Fruit fly (Drosophila melanogaster) whole organism, embryonic: ENCODE measurements around the gene TMEM216.

Experiments used
- Abd-B ChIP-seq: fragments of 200-800 bp; sonication (Bioruptor generic); optimal IDR thresholded peaks from 2 replicates; lab custom pipeline; 2018; ENCODE audit warnings: missing biosample characterization, mild to moderate bottlenecking, missing genetic modification characterization, moderate library complexity
- Bgb ChIP-seq: fragments of 200-800 bp; sonication (Bioruptor generic); IDR thresholded peaks from 2 replicates; pipeline ENCODE4 v1.3.6; 2022; ENCODE audit warnings: missing biosample characterization, missing genetic modification characterization; ENCODE audit not compliant: partially characterized antibody
- CG1024 ChIP-seq: fragments of 200-800 bp; sonication (Bioruptor generic); IDR thresholded peaks from 2 replicates; pipeline ENCODE4 v1.3.6; 2022; ENCODE audit warnings: missing biosample characterization, missing genetic modification characterization
- CG10321 ChIP-seq: fragments of 200-800 bp; sonication (Bioruptor generic); IDR thresholded peaks from 2 replicates; pipeline ENCODE4 v1.3.6; 2022; ENCODE audit warnings: missing biosample characterization, missing genetic modification characterization
- CG10366 ChIP-seq: fragments of 200-800 bp; sonication (Bioruptor generic); IDR thresholded peaks from 2 replicates; pipeline ENCODE4 v1.3.6; 2022; ENCODE audit warnings: missing biosample characterization, missing genetic modification characterization
- CG11247 ChIP-seq: fragments of 200-800 bp; sonication (Bioruptor generic); IDR thresholded peaks from 2 replicates; pipeline ENCODE4 v1.3.6; 2022; ENCODE audit warnings: missing biosample characterization, missing genetic modification characterization
- CG11695 ChIP-seq: fragments of 200-800 bp; sonication (Bioruptor generic); IDR thresholded peaks from 3 replicates; pipeline ENCODE4 v1.3.6; 2022; ENCODE audit warnings: missing biosample characterization, missing genetic modification characterization
- CG11696 ChIP-seq: fragments of 200-800 bp; sonication (Bioruptor generic); IDR thresholded peaks from 2 replicates; pipeline ENCODE4 v1.3.6; 2022; ENCODE audit warnings: missing biosample characterization, missing genetic modification characterization
- CG13123 ChIP-seq: fragments of 200-800 bp; sonication (Bioruptor generic); optimal IDR thresholded peaks from 2 replicates; lab custom pipeline; 2016; ENCODE audit warnings: missing biosample characterization, missing genetic modification characterization
- CG15073 ChIP-seq: fragments of 200-800 bp; sonication (Bioruptor generic); optimal IDR thresholded peaks from 2 replicates; lab custom pipeline; 2016; ENCODE audit warnings: missing biosample characterization, missing genetic modification characterization
- CG1647 ChIP-seq: fragments of 200-800 bp; sonication (Bioruptor generic); optimal IDR thresholded peaks from 3 replicates; lab custom pipeline; 2016; ENCODE audit warnings: missing biosample characterization, missing genetic modification characterization
- CG1832 ChIP-seq: fragments of 200-800 bp; sonication (Bioruptor generic); optimal IDR thresholded peaks from 2 replicates; lab custom pipeline; 2017; ENCODE audit warnings: missing biosample characterization, mild to moderate bottlenecking, missing genetic modification characterization, inconsistent platforms
- CG18599 ChIP-seq: fragments of 200-800 bp; sonication (Bioruptor generic); optimal IDR thresholded peaks from 3 replicates; lab custom pipeline; 2017; ENCODE audit warnings: missing biosample characterization, missing genetic modification characterization, mild to moderate bottlenecking, moderate library complexity, missing genetic modification reagents
- CG2116 ChIP-seq: fragments of 200-800 bp; sonication (Bioruptor generic); optimal IDR thresholded peaks from 3 replicates; lab custom pipeline; 2018; ENCODE audit warnings: missing biosample characterization, mild to moderate bottlenecking, missing genetic modification characterization
- CG31388 ChIP-seq: fragments of 200-800 bp; sonication (Bioruptor generic); optimal IDR thresholded peaks from 2 replicates; lab custom pipeline; 2016; ENCODE audit warnings: missing biosample characterization, missing genetic modification characterization
- CG34224 ChIP-seq: fragments of 200-800 bp; sonication (Bioruptor generic); IDR thresholded peaks from 3 replicates; pipeline ENCODE4 v1.3.6; 2022; ENCODE audit warnings: missing biosample characterization, missing genetic modification characterization; ENCODE audit not compliant: partially characterized antibody
- CG34376 ChIP-seq: fragments of 200-800 bp; sonication (Bioruptor generic); optimal IDR thresholded peaks from 2 replicates; lab custom pipeline; 2018; ENCODE audit warnings: missing biosample characterization, mild to moderate bottlenecking, missing genetic modification characterization
- CG3995 ChIP-seq: fragments of 200-800 bp; sonication (Bioruptor generic); optimal IDR thresholded peaks from 3 replicates; lab custom pipeline; 2016; ENCODE audit warnings: missing biosample characterization, missing genetic modification characterization
- CG4360 ChIP-seq: fragments of 200-800 bp; sonication (Bioruptor generic); IDR thresholded peaks from 2 replicates; pipeline ENCODE4 v1.3.6; 2022; ENCODE audit warnings: missing biosample characterization, missing genetic modification characterization
- CG6175 ChIP-seq: fragments of 200-800 bp; sonication (Bioruptor generic); IDR thresholded peaks from 3 replicates; pipeline ENCODE4 v1.3.6; 2022; ENCODE audit warnings: missing biosample characterization, missing genetic modification characterization
- CG7556 ChIP-seq: fragments of 200-800 bp; sonication (Bioruptor generic); optimal IDR thresholded peaks from 2 replicates; lab custom pipeline; 2017; ENCODE audit warnings: missing biosample characterization, mild to moderate bottlenecking, missing genetic modification characterization
- CG7987 ChIP-seq: fragments of 200-800 bp; sonication (Bioruptor generic); optimal IDR thresholded peaks from 2 replicates; lab custom pipeline; 2018; ENCODE audit warnings: missing biosample characterization, mild to moderate bottlenecking, missing genetic modification characterization, moderate library complexity
- CG8281 ChIP-seq: fragments of 200-800 bp; sonication (Bioruptor generic); optimal IDR thresholded peaks from 2 replicates; lab custom pipeline; 2018; ENCODE audit warnings: missing biosample characterization, mild to moderate bottlenecking, missing genetic modification characterization, moderate library complexity
- CG8388 ChIP-seq: fragments of 200-800 bp; sonication (Bioruptor generic); optimal IDR thresholded peaks from 2 replicates; lab custom pipeline; 2019; ENCODE audit warnings: missing biosample characterization, mild to moderate bottlenecking, missing genetic modification characterization, moderate library complexity
- CG9215 ChIP-seq: fragments of 200-800 bp; sonication (Bioruptor generic); IDR thresholded peaks from 2 replicates; pipeline ENCODE4 v1.3.6; 2022; ENCODE audit warnings: missing biosample characterization, missing genetic modification characterization
- Deaf1 ChIP-seq: fragments of 200-800 bp; optimal IDR thresholded peaks from 3 replicates; lab custom pipeline; 2019; ENCODE audit warnings: missing biosample characterization, mild to moderate bottlenecking, missing genetic modification characterization, moderate library complexity
- Dek ChIP-seq: fragments of 200-800 bp; sonication (Bioruptor generic); optimal IDR thresholded peaks from 3 replicates; lab custom pipeline; 2019; ENCODE audit warnings: missing biosample characterization, mild to moderate bottlenecking, missing genetic modification characterization, moderate library complexity
- E2f2 ChIP-seq: fragments of 200-800 bp; sonication (Bioruptor generic); IDR thresholded peaks from 2 replicates; pipeline ENCODE4 v1.3.6; 2022; ENCODE audit warnings: missing biosample characterization, missing genetic modification characterization
- Ets97D ChIP-seq: fragments of 200-800 bp; sonication (Bioruptor generic); optimal IDR thresholded peaks from 3 replicates; lab custom pipeline; 2016; ENCODE audit warnings: missing biosample characterization, missing genetic modification characterization
- Hmr ChIP-seq: fragments of 200-800 bp; sonication (Bioruptor generic); optimal IDR thresholded peaks from 3 replicates; lab custom pipeline; 2017; ENCODE audit warnings: mild to moderate bottlenecking, missing biosample characterization, missing genetic modification reagents, missing genetic modification characterization
- Hmx ChIP-seq: fragments of 200-800 bp; sonication (Bioruptor generic); optimal IDR thresholded peaks from 2 replicates; lab custom pipeline; 2016; ENCODE audit warnings: missing biosample characterization, missing genetic modification characterization
- Hr78 ChIP-seq, 2 experiments: fragments of 200-800 bp in 1 of 2; fragments of >200 bp in 1 of 2; sonication (Bioruptor generic) in 1 of 2; optimal IDR thresholded peaks; 2 replicates each; lab custom pipeline; 2017 to 2019; ENCODE audit warnings: missing biosample characterization in 2 of 2, missing genetic modification characterization in 2 of 2, mild to moderate bottlenecking in 1 of 2, moderate library complexity in 1 of 2
- Lim3 ChIP-seq: fragments of 200-800 bp; sonication (Bioruptor generic); IDR thresholded peaks from 2 replicates; pipeline ENCODE4 v1.3.6; 2022; ENCODE audit warnings: missing biosample characterization, missing genetic modification characterization
- Max ChIP-seq: fragments of 200-800 bp; sonication (Bioruptor generic); optimal IDR thresholded peaks from 2 replicates; lab custom pipeline; 2016; ENCODE audit warnings: missing biosample characterization, mild to moderate bottlenecking, missing genetic modification characterization
- Mrtf ChIP-seq: fragments of 200-800 bp; sonication (Bioruptor generic); IDR thresholded peaks from 3 replicates; pipeline ENCODE4 v1.3.6; 2022; ENCODE audit warnings: missing biosample characterization, missing genetic modification characterization
- bsh ChIP-seq, 2 experiments: fragments of 200-800 bp; sonication (Bioruptor generic); optimal IDR thresholded peaks; 2 replicates each; lab custom pipeline; 2017 to 2018; ENCODE audit warnings: mild to moderate bottlenecking in 2 of 2, missing biosample characterization in 2 of 2, missing genetic modification characterization in 2 of 2, moderate library complexity in 1 of 2
- chif ChIP-seq, 2 experiments: fragments of 200-800 bp; sonication (Bioruptor generic); optimal IDR thresholded peaks; 3 replicates each; lab custom pipeline; 2016; ENCODE audit warnings: missing biosample characterization in 2 of 2, missing genetic modification characterization in 2 of 2
- dan ChIP-seq: fragments of 200-800 bp; sonication (Bioruptor generic); IDR thresholded peaks from 2 replicates; pipeline ENCODE4 v1.3.6; 2022; ENCODE audit warnings: missing biosample characterization, missing genetic modification characterization
- dati ChIP-seq: fragments of 200-800 bp; sonication (Bioruptor generic); IDR thresholded peaks from 2 replicates; pipeline ENCODE4 v1.3.6; 2022; ENCODE audit warnings: missing biosample characterization, missing genetic modification characterization
- esg ChIP-seq: fragments of 200-800 bp; sonication (Bioruptor generic); conservative IDR thresholded peaks from 2 replicates; pipeline ENCODE4 v1.3.6; 2022; ENCODE audit warnings: missing biosample characterization, missing genetic modification characterization
- eve ChIP-seq, 2 experiments: fragments of >200 bp; optimal IDR thresholded peaks; 2 replicates each; lab custom pipeline; 2017; ENCODE audit warnings: missing biosample characterization in 2 of 2, missing genetic modification characterization in 2 of 2
- hkb ChIP-seq, 2 experiments: fragments of 200-800 bp in 1 of 2; fragments of >200 bp in 1 of 2; sonication (Bioruptor generic) in 1 of 2; IDR thresholded peaks in 1 of 2; optimal IDR thresholded peaks in 1 of 2; 2 replicates each; pipeline versions ENCODE4 v1.3.6 to Lab custom; 2017 to 2022; ENCODE audit warnings: missing biosample characterization in 1 of 2, missing genetic modification characterization in 1 of 2
- nmo ChIP-seq: fragments of 200-800 bp; sonication (Bioruptor generic); optimal IDR thresholded peaks from 2 replicates; lab custom pipeline; 2018; ENCODE audit warnings: missing biosample characterization, mild to moderate bottlenecking, missing genetic modification characterization, moderate library complexity
- p53 ChIP-seq: fragments of 200-800 bp; sonication (Bioruptor generic); optimal IDR thresholded peaks from 2 replicates; lab custom pipeline; 2016; ENCODE audit warnings: missing biosample characterization, missing genetic modification characterization
- pho ChIP-seq: fragments of 200-800 bp; sonication (Bioruptor generic); optimal IDR thresholded peaks from 2 replicates; lab custom pipeline; 2016; ENCODE audit warnings: missing biosample characterization, missing genetic modification characterization
- prd ChIP-seq, 3 experiments: fragments of >200 bp in 2 of 3; fragments of 200-800 bp in 1 of 3; sonication (Bioruptor generic) in 1 of 3; optimal IDR thresholded peaks in 2 of 3; IDR thresholded peaks in 1 of 3; 2 replicates in 2 of 3; 3 replicates in 1 of 3; pipeline versions ENCODE4 v1.3.6 to Lab custom; 2017 to 2022; ENCODE audit warnings: missing biosample characterization in 1 of 3, missing genetic modification characterization in 1 of 3
- sqz ChIP-seq: fragments of 200-800 bp; sonication (Bioruptor generic); optimal IDR thresholded peaks from 3 replicates; lab custom pipeline; 2018; ENCODE audit warnings: missing biosample characterization, mild to moderate bottlenecking, missing genetic modification characterization
- unc-4 ChIP-seq: fragments of 200-800 bp; sonication (Bioruptor generic); IDR thresholded peaks from 2 replicates; pipeline ENCODE4 v1.3.6; 2022; ENCODE audit warnings: missing biosample characterization, missing genetic modification characterization; ENCODE audit not compliant: partially characterized antibody
- zen2 ChIP-seq: fragments of 200-800 bp; sonication (Bioruptor generic); IDR thresholded peaks from 3 replicates; pipeline ENCODE4 v1.3.6; 2022; ENCODE audit warnings: missing biosample characterization, missing genetic modification characterization; ENCODE audit not compliant: partially characterized antibody

TMEM216 gene

DNA sequence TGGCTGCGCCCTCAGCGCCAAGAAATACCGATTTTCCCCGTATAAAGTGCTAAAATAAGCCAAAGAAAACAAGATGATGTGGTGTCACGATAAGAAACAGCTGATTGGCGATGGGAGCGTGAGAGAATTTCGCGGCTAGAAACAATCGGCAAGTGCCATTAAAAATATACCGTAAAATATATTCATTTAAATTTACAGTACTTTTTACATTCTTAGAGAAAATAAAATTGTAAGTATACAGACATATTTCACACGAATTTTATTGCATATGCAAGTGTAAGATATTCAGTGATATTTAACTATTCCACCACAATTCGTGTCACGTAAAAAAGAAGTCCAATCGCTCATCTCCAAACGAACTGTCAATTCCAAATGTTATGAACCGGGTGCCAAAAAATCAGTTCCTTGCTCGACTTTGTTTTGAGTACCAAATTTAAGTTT is 39.5 kb upstream of the TMEM216 start, which contains the start of the genes Unc50, CG11755 and CG8043 (continued):
- TF ChIP-seq eve (GFP tag; optimal IDR thresholded peaks at IDR 0.05; lab: Kevin White, UChicago) (no peak), CG31388 (GFP tag; lab: Kevin White, UChicago) (peak; percentile 30), zen2 (GFP tag; lab: Robert Waterston, UW) (peak; percentile 95), CG11695 (GFP tag; lab: Robert Waterston, UW) (peak; percentile 77; the same call in 2 of the 3 replicates), CG1647 (GFP tag; lab: Kevin White, UChicago) (peak; percentile 67), Deaf1 (peak; percentile 51), E2f2 (GFP tag; lab: Robert Waterston, UW) (peak; percentile 47; the same call in 1 of the 2 replicates), pho (GFP tag; lab: Kevin White, UChicago) (peak; percentile 71), Hr78 (GFP tag; optimal IDR thresholded peaks at IDR 0.05; lab: Kevin White, UChicago) (peak in 1 of 2 experiments; percentile 28), Bgb (GFP tag; lab: Robert Waterston, UW) (peak; percentile 93), CG1024 (GFP tag; lab: Robert Waterston, UW) (peak; percentile 34; the same call in 1 of the 2 replicates), prd (optimal IDR thresholded peaks at IDR 0.05; lab: Kevin White, UChicago) (no peak), prd (GFP tag; IDR thresholded peaks at IDR 0.05; lab: Robert Waterston, UW) (peak; percentile 79), hkb (optimal IDR thresholded peaks at IDR 0.05; lab: Kevin White, UChicago) (peak; percentile 86), hkb (GFP tag; IDR thresholded peaks at IDR 0.05; lab: Robert Waterston, UW) (peak; percentile 72), unc-4 (GFP tag; lab: Robert Waterston, UW) (peak; percentile 98), CG4360 (no peak), CG8388 (peak; percentile 86), CG7556 (GFP tag; lab: Kevin White, UChicago) (peak; percentile 74), CG7987 (peak; percentile 39), CG3995 (peak; percentile 56), sqz (GFP tag; lab: Kevin White, UChicago) (peak; percentile 30), Hmx (GFP tag; lab: Kevin White, UChicago) (peak; percentile 66), CG1832 (no peak), bsh (GFP tag; optimal IDR thresholded peaks at IDR 0.05; lab: Kevin White, UChicago) (peak in 1 of 2 experiments; percentile 72), CG8281 (tag; lab: Kevin White, UChicago) (peak; percentile 41), CG34224 (GFP tag; lab: Robert Waterston, UW) (peak; percentile 99), Max (GFP tag; lab: Kevin White, UChicago) (peak; percentile 77), dan (GFP tag; lab: Robert Waterston, UW) (no peak), Lim3 (no peak), Dek (peak; percentile 59), Mrtf (GFP tag; lab: Robert Waterston, UW) (peak; percentile 66; the same call in 2 of the 3 replicates), CG10321 (GFP tag; lab: Robert Waterston, UW) (no peak), chif (GFP tag; optimal IDR thresholded peaks at IDR 0.05; lab: Kevin White, UChicago) (peak; percentile 53 to 74), CG11696 (GFP tag; lab: Robert Waterston, UW) (no peak), CG6175 (GFP tag; lab: Robert Waterston, UW) (no peak), CG18599 (GFP tag; lab: Kevin White, UChicago) (no peak), CG2116 (peak; percentile 67), dati (GFP tag; lab: Robert Waterston, UW) (no peak), CG9215 (GFP tag; lab: Robert Waterston, UW) (peak; percentile 84), nmo (GFP tag; lab: Kevin White, UChicago) (peak; percentile 92), CG13123 (GFP tag; lab: Kevin White, UChicago) (peak; percentile 66), CG11247 (GFP tag; lab: Robert Waterston, UW) (peak; percentile 57; the same call in 1 of the 2 replicates), p53 (GFP tag; lab: Kevin White, UChicago) (no peak), esg (peak; percentile 63), CG10366 (GFP tag; lab: Robert Waterston, UW) (peak; percentile 48; the same call in 1 of the 2 replicates), Hmr (GFP tag; lab: Kevin White, UChicago) (peak; percentile 84), CG15073 (no peak), Ets97D (peak; percentile 74), CG34376 (GFP tag; lab: Kevin White, UChicago) (peak; percentile 79), Abd-B (peak; percentile 83)
